Worm (Caenorhabditis elegans) whole organism, L1 larva: ENCODE data around the gene R09D1.14.

Experiments
- egl-27 ChIP-seq, 2 experiments: fragments of 150-350 bp in 1 of 2; sonication (generic microtip); optimal IDR thresholded peaks; 3 replicates each; lab custom pipeline; 2017 to 2018; ENCODE audit warnings: missing biosample characterization in 2 of 2, missing genetic modification characterization in 2 of 2, missing genetic modification reagents in 2 of 2
- nhr-11 ChIP-seq: fragments of 150-350 bp; optimal IDR thresholded peaks from 2 replicates; lab custom pipeline; 2014; ENCODE audit warnings: missing biosample characterization, missing genetic modification characterization
- skn-1 ChIP-seq: fragments of 150-350 bp; optimal IDR thresholded peaks from 2 replicates; lab custom pipeline; 2014; ENCODE audit warnings: missing biosample characterization, missing genetic modification characterization
- snpc-4 ChIP-seq: fragments of 150-350 bp; optimal IDR thresholded peaks from 2 replicates; lab custom pipeline; 2014; ENCODE audit warnings: missing biosample characterization, missing genetic modification characterization
- tbx-2 ChIP-seq: sonication (generic microtip); optimal IDR thresholded peaks from 2 replicates; lab custom pipeline; 2016; ENCODE audit warnings: missing genetic modification characterization, missing compliant biosample characterization

- no peak for TF ChIP-seq nhr-11 (tag; lab: Kevin White, UChicago)
- TF ChIP-seq snpc-4: no peak
- no peak for TF ChIP-seq skn-1 (tag; lab: Kevin White, UChicago)
- no peak for TF ChIP-seq egl-27 (tag; optimal IDR thresholded peaks at IDR 0.05; lab: Kevin White, UChicago)
- no peak for TF ChIP-seq tbx-2 (tag; lab: Kevin White, UChicago)
These were observed 47.8 kb upstream of the R09D1.14 start, which contains the start of gene gcy-3 for ce11 chrII:9507181-9507580.
